Fruit fly (Drosophila melanogaster) whole organism, embryonic: Measurements from ENCODE around the gene tsh.
A peak's percentile ranks its signal among the peaks of the same experiment; 100 is the strongest.

Source experiments
- Aef1 ChIP-seq: fragments of 200-800 bp; sonication (Bioruptor generic); IDR thresholded peaks from 3 replicates; pipeline ENCODE4 v1.3.6; 2022; ENCODE audit warnings: missing biosample characterization, missing genetic modification characterization
- CG10462 ChIP-seq: fragments of 200-800 bp; sonication (Bioruptor generic); optimal IDR thresholded peaks from 2 replicates; lab custom pipeline; 2016; ENCODE audit warnings: missing biosample characterization, missing genetic modification characterization
- CG11723 ChIP-seq: fragments of 200-800 bp; sonication (Bioruptor generic); optimal IDR thresholded peaks from 2 replicates; lab custom pipeline; 2017; ENCODE audit warnings: missing biosample characterization, mild to moderate bottlenecking, missing genetic modification characterization
- CG15011 ChIP-seq: fragments of 200-800 bp; sonication (Bioruptor generic); optimal IDR thresholded peaks from 3 replicates; lab custom pipeline; 2018; ENCODE audit warnings: missing biosample characterization, mild to moderate bottlenecking, missing genetic modification characterization
- CG17829 ChIP-seq: fragments of 200-800 bp; optimal IDR thresholded peaks from 2 replicates; lab custom pipeline; 2019; ENCODE audit warnings: missing biosample characterization, mild to moderate bottlenecking, missing genetic modification characterization, moderate library complexity
- CG2120 ChIP-seq: fragments of 200-800 bp; sonication (Bioruptor generic); optimal IDR thresholded peaks from 3 replicates; lab custom pipeline; 2016; ENCODE audit warnings: missing biosample characterization, missing genetic modification characterization
- CG2712 ChIP-seq: fragments of 200-800 bp; optimal IDR thresholded peaks from 3 replicates; lab custom pipeline; 2019; ENCODE audit warnings: missing biosample characterization, mild to moderate bottlenecking, missing genetic modification characterization, moderate library complexity
- CG30403 ChIP-seq: fragments of 200-800 bp; sonication (Bioruptor generic); optimal IDR thresholded peaks from 3 replicates; lab custom pipeline; 2016; ENCODE audit warnings: missing biosample characterization, missing genetic modification characterization
- CG4820 ChIP-seq: fragments of 200-800 bp; sonication (Bioruptor generic); optimal IDR thresholded peaks from 3 replicates; lab custom pipeline; 2016; ENCODE audit warnings: missing biosample characterization, missing genetic modification characterization
- CG5180 ChIP-seq: fragments of 200-800 bp; sonication (Bioruptor generic); optimal IDR thresholded peaks from 3 replicates; lab custom pipeline; 2017; ENCODE audit warnings: missing biosample characterization, missing genetic modification characterization, mild to moderate bottlenecking, moderate library complexity, missing genetic modification reagents
- CG5245 ChIP-seq: fragments of 200-800 bp; sonication (Bioruptor generic); optimal IDR thresholded peaks from 3 replicates; lab custom pipeline; 2016; ENCODE audit warnings: missing biosample characterization, missing genetic modification characterization
- CG6254 ChIP-seq: fragments of 200-800 bp; sonication (Bioruptor generic); optimal IDR thresholded peaks from 3 replicates; lab custom pipeline; 2017; ENCODE audit warnings: mild to moderate bottlenecking, missing biosample characterization, missing genetic modification reagents, missing genetic modification characterization
- CG8924 ChIP-seq: fragments of 200-800 bp; optimal IDR thresholded peaks from 3 replicates; lab custom pipeline; 2019; ENCODE audit warnings: missing biosample characterization, mild to moderate bottlenecking, missing genetic modification characterization, moderate library complexity
- CG9609 ChIP-seq: fragments of 200-800 bp; sonication (Bioruptor generic); optimal IDR thresholded peaks from 3 replicates; lab custom pipeline; 2016; ENCODE audit warnings: missing biosample characterization, missing genetic modification characterization
- CG9797 ChIP-seq: fragments of 200-800 bp; sonication (Bioruptor generic); optimal IDR thresholded peaks from 3 replicates; lab custom pipeline; 2018; ENCODE audit warnings: missing biosample characterization, mild to moderate bottlenecking, missing genetic modification characterization
- Camta ChIP-seq: fragments of 200-800 bp; sonication (Bioruptor generic); optimal IDR thresholded peaks from 2 replicates; lab custom pipeline; 2016; ENCODE audit warnings: missing biosample characterization, missing genetic modification characterization
- CrebB ChIP-seq: fragments of 200-800 bp; sonication (Bioruptor generic); optimal IDR thresholded peaks from 3 replicates; lab custom pipeline; 2018; ENCODE audit warnings: missing biosample characterization, mild to moderate bottlenecking, missing genetic modification characterization
- Gsc ChIP-seq: fragments of 200-800 bp; sonication (Bioruptor generic); IDR thresholded peaks from 2 replicates; pipeline ENCODE4 v1.3.6; 2022; ENCODE audit warnings: missing biosample characterization, missing genetic modification characterization
- HmgZ ChIP-seq: fragments of 200-800 bp; sonication (Bioruptor generic); optimal IDR thresholded peaks from 2 replicates; lab custom pipeline; 2018; ENCODE audit warnings: missing biosample characterization, mild to moderate bottlenecking, missing genetic modification characterization
- Hr78 ChIP-seq, 2 experiments: fragments of 200-800 bp in 1 of 2; fragments of >200 bp in 1 of 2; sonication (Bioruptor generic) in 1 of 2; optimal IDR thresholded peaks; 2 replicates each; lab custom pipeline; 2017 to 2019; ENCODE audit warnings: missing biosample characterization in 2 of 2, missing genetic modification characterization in 2 of 2, mild to moderate bottlenecking in 1 of 2, moderate library complexity in 1 of 2
- Lpt ChIP-seq: fragments of >200 bp; optimal IDR thresholded peaks from 2 replicates; lab custom pipeline; 2018; ENCODE audit warnings: missing biosample characterization, missing genetic modification characterization
- Med ChIP-seq: fragments of 200-800 bp; sonication (Bioruptor generic); peaks from one replicate; lab custom pipeline; 2016; ENCODE audit warnings: missing biosample characterization, missing genetic modification characterization, mild to moderate bottlenecking, inconsistent platforms, moderate library complexity
- NK7.1 ChIP-seq: fragments of 200-800 bp; sonication (Bioruptor generic); optimal IDR thresholded peaks from 3 replicates; lab custom pipeline; 2016; ENCODE audit warnings: missing biosample characterization, missing genetic modification characterization
- Neu2 ChIP-seq: fragments of 200-800 bp; sonication (Bioruptor generic); optimal IDR thresholded peaks from 3 replicates; lab custom pipeline; 2016; ENCODE audit warnings: missing biosample characterization, missing genetic modification characterization, borderline replicate concordance
- PHDP ChIP-seq: fragments of 200-800 bp; sonication (Bioruptor generic); optimal IDR thresholded peaks from 3 replicates; lab custom pipeline; 2018; ENCODE audit warnings: missing biosample characterization, mild to moderate bottlenecking, missing genetic modification characterization, moderate library complexity
- Usf ChIP-seq: fragments of 200-800 bp; sonication (Bioruptor generic); optimal IDR thresholded peaks from 2 replicates; lab custom pipeline; 2017; ENCODE audit warnings: missing genotype, missing biosample characterization, missing genetic modification characterization
- al ChIP-seq: fragments of 200-800 bp; sonication (Bioruptor generic); IDR thresholded peaks from 2 replicates; pipeline ENCODE4 v1.3.6; 2022; ENCODE audit warnings: missing biosample characterization, missing genetic modification characterization
- chif ChIP-seq, 2 experiments: fragments of 200-800 bp; sonication (Bioruptor generic); optimal IDR thresholded peaks; 3 replicates each; lab custom pipeline; 2016; ENCODE audit warnings: missing biosample characterization in 2 of 2, missing genetic modification characterization in 2 of 2
- crp ChIP-seq, 2 experiments: fragments of 200-800 bp; sonication (Bioruptor generic); optimal IDR thresholded peaks; 2 replicates in 1 of 2; 3 replicates in 1 of 2; lab custom pipeline; 2017; ENCODE audit warnings: missing biosample characterization in 2 of 2, missing genetic modification characterization in 2 of 2, mild to moderate bottlenecking in 1 of 2, moderate library complexity in 1 of 2
- da ChIP-seq: fragments of 200-800 bp; sonication (Bioruptor generic); optimal IDR thresholded peaks from 2 replicates; lab custom pipeline; 2016; ENCODE audit warnings: missing biosample characterization, missing genetic modification characterization
- danr ChIP-seq: fragments of 200-800 bp; sonication (Bioruptor generic); IDR thresholded peaks from 2 replicates; pipeline ENCODE4 v1.3.6; 2022; ENCODE audit warnings: missing biosample characterization, missing genetic modification characterization
- esg ChIP-seq: fragments of 200-800 bp; sonication (Bioruptor generic); conservative IDR thresholded peaks from 2 replicates; pipeline ENCODE4 v1.3.6; 2022; ENCODE audit warnings: missing biosample characterization, missing genetic modification characterization
- fd96Cb ChIP-seq: fragments of 200-800 bp; sonication (Bioruptor generic); optimal IDR thresholded peaks from 2 replicates; lab custom pipeline; 2018; ENCODE audit warnings: missing biosample characterization, mild to moderate bottlenecking, missing genetic modification characterization, moderate library complexity
- gt ChIP-seq: fragments of 200-800 bp; sonication (Bioruptor generic); IDR thresholded peaks from 2 replicates; pipeline ENCODE4 v1.3.6; 2022; ENCODE audit warnings: missing biosample characterization, missing genetic modification characterization
- hb ChIP-seq: fragments of 200-800 bp; sonication (Bioruptor generic); IDR thresholded peaks from 3 replicates; pipeline ENCODE4 v1.3.6; 2022; ENCODE audit warnings: missing biosample characterization, missing genetic modification characterization; ENCODE audit not compliant: partially characterized antibody
- luna ChIP-seq: fragments of 200-800 bp; sonication (Bioruptor generic); optimal IDR thresholded peaks from 2 replicates; lab custom pipeline; 2016; ENCODE audit warnings: missing biosample characterization, missing genetic modification characterization
- mirr ChIP-seq: fragments of 200-800 bp; sonication (Bioruptor generic); optimal IDR thresholded peaks from 3 replicates; lab custom pipeline; 2018; ENCODE audit warnings: missing biosample characterization, mild to moderate bottlenecking, missing genetic modification characterization
- oc ChIP-seq: fragments of 200-800 bp; sonication (Bioruptor generic); optimal IDR thresholded peaks from 2 replicates; lab custom pipeline; 2018; ENCODE audit warnings: missing biosample characterization, mild to moderate bottlenecking, missing genetic modification characterization, moderate library complexity
- pan ChIP-seq, 4 experiments: fragments of >200 bp in 3 of 4; fragments of 200-800 bp in 1 of 4; sonication (Bioruptor generic) in 1 of 4; optimal IDR thresholded peaks in 3 of 4; IDR thresholded peaks in 1 of 4; 2 replicates each; pipeline versions ENCODE4 v1.3.6 to Lab custom; 2017 to 2022; ENCODE audit warnings: missing biosample characterization in 2 of 4, missing genetic modification characterization in 2 of 4, mixed read lengths in 1 of 4
- pnt ChIP-seq: fragments of 200-800 bp; sonication (Bioruptor generic); optimal IDR thresholded peaks from 3 replicates; lab custom pipeline; 2016; ENCODE audit warnings: missing biosample characterization, missing genetic modification characterization
- sisA ChIP-seq: fragments of 200-800 bp; sonication (Bioruptor generic); IDR thresholded peaks from 2 replicates; pipeline ENCODE4 v1.3.6; 2022; ENCODE audit warnings: missing biosample characterization, missing genetic modification characterization
- slbo ChIP-seq: fragments of 200-800 bp; sonication (Bioruptor generic); IDR thresholded peaks from 2 replicates; pipeline ENCODE4 v1.3.6; 2022; ENCODE audit warnings: missing biosample characterization, missing genetic modification characterization
- tup ChIP-seq: fragments of 200-800 bp; sonication (Bioruptor generic); optimal IDR thresholded peaks from 2 replicates; lab custom pipeline; 2016; ENCODE audit warnings: missing biosample characterization, mild to moderate bottlenecking, missing genetic modification characterization, moderate library complexity
- unc-4 ChIP-seq: fragments of 200-800 bp; sonication (Bioruptor generic); IDR thresholded peaks from 2 replicates; pipeline ENCODE4 v1.3.6; 2022; ENCODE audit warnings: missing biosample characterization, missing genetic modification characterization; ENCODE audit not compliant: partially characterized antibody
- vvl ChIP-seq: fragments of 200-800 bp; sonication (Bioruptor generic); IDR thresholded peaks from 2 replicates; pipeline ENCODE4 v1.3.6; 2022; ENCODE audit warnings: missing biosample characterization, missing genetic modification characterization
- zfh1 ChIP-seq: fragments of 200-800 bp; sonication (Bioruptor generic); IDR thresholded peaks from 3 replicates; pipeline ENCODE4 v1.3.6; 2022; ENCODE audit warnings: missing biosample characterization, missing genetic modification characterization
- zfh2 ChIP-seq: fragments of 200-800 bp; sonication (Bioruptor generic); optimal IDR thresholded peaks from 2 replicates; lab custom pipeline; 2016; ENCODE audit warnings: missing biosample characterization, missing genetic modification characterization

The tsh gene

dm6 chr2L:21867040-21867981, 38.9 kb downstream of the tsh start (continued):
- peak; percentile 74 for TF ChIP-seq CG5180 (GFP tag; lab: Kevin White, UChicago)
- peak; percentile 91 for TF ChIP-seq CG8924 (tag; lab: Kevin White, UChicago)
- peak; percentile 90 for TF ChIP-seq oc (tag; lab: Kevin White, UChicago)
- TF ChIP-seq Med (GFP tag; lab: Kevin White, UChicago), result peak; percentile 99
- TF ChIP-seq esg, result peak; percentile 90
- peak; percentile 94 for TF ChIP-seq CG9609
- peak; percentile 87 for TF ChIP-seq danr
- TF ChIP-seq sisA (GFP tag; lab: Robert Waterston, UW), result peak; percentile 95
- peak; percentile 94 for TF ChIP-seq zfh1
- TF ChIP-seq CG11723, result peak; percentile 81
- TF ChIP-seq CG2120 (GFP tag; lab: Kevin White, UChicago), result peak; percentile 91
- TF ChIP-seq Gsc (GFP tag; lab: Robert Waterston, UW), result peak; percentile 85
- TF ChIP-seq gt, result peak; percentile 80
- no peak for TF ChIP-seq luna (GFP tag; lab: Kevin White, UChicago)
- peak; percentile 91 for TF ChIP-seq CG30403 (GFP tag; lab: Kevin White, UChicago)
- peak; percentile 83 for TF ChIP-seq al (GFP tag; lab: Robert Waterston, UW)
- peak; percentile 46 for TF ChIP-seq Neu2 (GFP tag; lab: Kevin White, UChicago)
- no peak for TF ChIP-seq pan (optimal IDR thresholded peaks at IDR 0.05; lab: Kevin White, UChicago)
- peak in 1 of 2 experiments; percentile 92 for TF ChIP-seq pan (GFP tag; optimal IDR thresholded peaks at IDR 0.05 in 1 of 2, IDR thresholded peaks at IDR 0.05 in 1 of 2)
- peak; percentile 7 for TF ChIP-seq CG9797 (GFP tag; lab: Kevin White, UChicago)
- peak; percentile 95 for TF ChIP-seq fd96Cb (tag; lab: Kevin White, UChicago)
- peak; percentile 96 for TF ChIP-seq CG2712
- TF ChIP-seq da (GFP tag; lab: Kevin White, UChicago), result peak; percentile 82
- TF ChIP-seq Hr78 (GFP tag; optimal IDR thresholded peaks at IDR 0.05; lab: Kevin White, UChicago), result peak in 1 of 2 experiments; percentile 75
- TF ChIP-seq mirr, result no peak
- TF ChIP-seq crp (GFP tag; optimal IDR thresholded peaks at IDR 0.05; lab: Kevin White, UChicago), result peak in 1 of 2 experiments; percentile 47
- peak; percentile 80 for TF ChIP-seq tup (GFP tag; lab: Kevin White, UChicago)
- peak; percentile 87 for TF ChIP-seq HmgZ (tag; lab: Kevin White, UChicago)
- TF ChIP-seq pnt, result peak; percentile 94
- peak; percentile 90 for TF ChIP-seq Usf
- TF ChIP-seq Lpt (GFP tag; lab: Kevin White, UChicago), result no peak
- TF ChIP-seq PHDP (tag; lab: Kevin White, UChicago), result peak; percentile 90
- TF ChIP-seq CG10462 (GFP tag; lab: Kevin White, UChicago), result peak; percentile 83
- no peak for TF ChIP-seq hb (GFP tag; lab: Robert Waterston, UW)
- no peak for TF ChIP-seq unc-4 (GFP tag; lab: Robert Waterston, UW)
- TF ChIP-seq Camta (GFP tag; lab: Kevin White, UChicago), result peak; percentile 93
- TF ChIP-seq NK7.1, result peak; percentile 88
- TF ChIP-seq CG15011 (GFP tag; lab: Kevin White, UChicago), result peak; percentile 78
- TF ChIP-seq zfh2 (GFP tag; lab: Kevin White, UChicago), result peak; percentile 88
- peak; percentile 82 for TF ChIP-seq Aef1 (GFP tag; lab: Robert Waterston, UW)
- TF ChIP-seq chif (GFP tag; optimal IDR thresholded peaks at IDR 0.05; lab: Kevin White, UChicago), result peak; percentile 90 to 95
- TF ChIP-seq CG17829, result peak; percentile 96
- peak; percentile 96 for TF ChIP-seq vvl (GFP tag; lab: Robert Waterston, UW)
- TF ChIP-seq slbo (GFP tag; lab: Robert Waterston, UW), result peak; percentile 91
- TF ChIP-seq CrebB (tag; lab: Kevin White, UChicago), result peak; percentile 86
- TF ChIP-seq CG6254 (GFP tag; lab: Kevin White, UChicago), result peak; percentile 85
- peak; percentile 94 for TF ChIP-seq CG5245 (GFP tag; lab: Kevin White, UChicago)
- TF ChIP-seq CG4820, result peak; percentile 92
